Fruit fly (Drosophila melanogaster): ENCODE data around the gene Cdk5alpha.

dm6 chr2L:10299077-10299809 lies 11.5 kb downstream of the Cdk5alpha start:
- TF ChIP-seq HLH106 (tag; optimal IDR thresholded peaks at IDR 0.05) (no peak), Abd-B (GFP tag; optimal IDR thresholded peaks at IDR 0.05) (no peak), Hr78 (GFP tag; optimal IDR thresholded peaks at IDR 0.05) (no peak), fru (GFP tag; optimal IDR thresholded peaks at IDR 0.05) (no peak)

All from whole organism, wandering third instar larva.